Fruit fly (Drosophila melanogaster) whole organism, prepupa: Measurements from ENCODE around the gene 7B2.

Source experiments
- Blimp-1 ChIP-seq: fragments of 200-800 bp; sonication (Bioruptor generic); optimal IDR thresholded peaks from 3 replicates; lab custom pipeline; 2017; ENCODE audit warnings: missing biosample characterization, missing genetic modification characterization, mild to moderate bottlenecking, moderate library complexity, missing genetic modification reagents
- CG10631 ChIP-seq: fragments of 200-800 bp; sonication (Bioruptor generic); optimal IDR thresholded peaks from 2 replicates; lab custom pipeline; 2016; ENCODE audit warnings: missing biosample characterization, missing genetic modification characterization
- CG11294 ChIP-seq: fragments of 200-800 bp; sonication (Bioruptor generic); IDR thresholded peaks from 2 replicates; pipeline ENCODE4 v1.3.6; 2022; ENCODE audit warnings: missing biosample characterization, missing genetic modification characterization
- CG11762 ChIP-seq: fragments of 200-800 bp; sonication (Bioruptor generic); optimal IDR thresholded peaks from 3 replicates; lab custom pipeline; 2016; ENCODE audit warnings: missing biosample characterization, missing genetic modification characterization; ENCODE audit not compliant: insufficient read depth
- CG11902 ChIP-seq: fragments of 200-800 bp; sonication (Bioruptor generic); optimal IDR thresholded peaks from 3 replicates; lab custom pipeline; 2016; ENCODE audit warnings: missing biosample characterization, missing genetic modification characterization
- CG15336 ChIP-seq: fragments of 200-800 bp; sonication (Bioruptor generic); IDR thresholded peaks from 2 replicates; pipeline ENCODE4 v1.3.6; 2022; ENCODE audit warnings: missing biosample characterization, missing genetic modification characterization
- CG1621 ChIP-seq: fragments of 200-800 bp; sonication (Bioruptor generic); optimal IDR thresholded peaks from 3 replicates; lab custom pipeline; 2018; ENCODE audit warnings: missing biosample characterization, mild to moderate bottlenecking, missing genetic modification characterization
- CG16779 ChIP-seq: fragments of 200-800 bp; sonication (Bioruptor generic); optimal IDR thresholded peaks from 3 replicates; lab custom pipeline; 2017; ENCODE audit warnings: missing biosample characterization, mild to moderate bottlenecking, missing genetic modification characterization
- CG3032 ChIP-seq: fragments of 200-800 bp; optimal IDR thresholded peaks from 2 replicates; lab custom pipeline; 2019; ENCODE audit warnings: missing biosample characterization, mild to moderate bottlenecking, missing genetic modification characterization, moderate library complexity
- CG31627 ChIP-seq: fragments of 200-800 bp; sonication (Bioruptor generic); optimal IDR thresholded peaks from 3 replicates; lab custom pipeline; 2016; ENCODE audit warnings: missing biosample characterization, missing genetic modification characterization
- CG32006 ChIP-seq: fragments of 200-800 bp; sonication (Bioruptor generic); optimal IDR thresholded peaks from 3 replicates; lab custom pipeline; 2017; ENCODE audit warnings: missing biosample characterization, mild to moderate bottlenecking, missing genetic modification characterization
- CG3919 ChIP-seq: fragments of 200-800 bp; sonication (Bioruptor generic); optimal IDR thresholded peaks from 3 replicates; lab custom pipeline; 2016; ENCODE audit warnings: missing biosample characterization, missing genetic modification characterization
- CG4318 ChIP-seq: fragments of 200-800 bp; sonication (Bioruptor generic); optimal IDR thresholded peaks from 3 replicates; lab custom pipeline; 2017; ENCODE audit warnings: missing biosample characterization, mild to moderate bottlenecking, missing genetic modification characterization
- CG6163 ChIP-seq: fragments of 200-800 bp; sonication (Bioruptor generic); IDR thresholded peaks from 3 replicates; pipeline ENCODE4 v1.3.6; 2022; ENCODE audit warnings: missing biosample characterization, missing genetic modification characterization
- CG6276 ChIP-seq: fragments of 200-800 bp; sonication (Bioruptor generic); optimal IDR thresholded peaks from 2 replicates; lab custom pipeline; 2017; ENCODE audit warnings: missing biosample characterization, mild to moderate bottlenecking, missing genetic modification characterization
- CG6808 ChIP-seq: fragments of 200-800 bp; sonication (Bioruptor generic); optimal IDR thresholded peaks from 3 replicates; lab custom pipeline; 2017; ENCODE audit warnings: missing biosample characterization, missing genetic modification characterization, mild to moderate bottlenecking, moderate library complexity, missing genetic modification reagents
- CG6854 ChIP-seq: fragments of 200-800 bp; sonication (Bioruptor generic); optimal IDR thresholded peaks from 2 replicates; lab custom pipeline; 2017; ENCODE audit warnings: missing biosample characterization, mild to moderate bottlenecking, missing genetic modification characterization
- CG7368 ChIP-seq: fragments of 200-800 bp; sonication (Bioruptor generic); optimal IDR thresholded peaks from 3 replicates; lab custom pipeline; 2016; ENCODE audit warnings: missing biosample characterization, missing genetic modification characterization
- CG8319 ChIP-seq: fragments of 200-800 bp; sonication (Bioruptor generic); optimal IDR thresholded peaks from 3 replicates; lab custom pipeline; 2016; ENCODE audit warnings: missing biosample characterization, missing genetic modification characterization
- CG8632 ChIP-seq: fragments of 200-800 bp; sonication (Bioruptor generic); optimal IDR thresholded peaks from 3 replicates; lab custom pipeline; 2016; ENCODE audit warnings: missing biosample characterization, missing genetic modification characterization
- Eip75B ChIP-seq: fragments of 200-800 bp; sonication (Bioruptor generic); optimal IDR thresholded peaks from 3 replicates; lab custom pipeline; 2016; ENCODE audit warnings: missing biosample characterization, missing genetic modification characterization
- Eip78C ChIP-seq: fragments of 200-800 bp; sonication (Bioruptor generic); peaks from one replicate; lab custom pipeline; 2016; ENCODE audit warnings: missing biosample characterization, missing genetic modification characterization
- Eip93F ChIP-seq: fragments of 200-800 bp; sonication (Bioruptor generic); optimal IDR thresholded peaks from 2 replicates; lab custom pipeline; 2016; ENCODE audit warnings: missing biosample characterization, mild to moderate bottlenecking, missing genetic modification characterization
- Ets21C ChIP-seq: fragments of 200-800 bp; sonication (Bioruptor generic); optimal IDR thresholded peaks from 3 replicates; lab custom pipeline; 2016; ENCODE audit warnings: missing biosample characterization, missing genetic modification characterization
- Gug ChIP-seq: fragments of 200-800 bp; sonication (Bioruptor generic); IDR thresholded peaks from 2 replicates; pipeline ENCODE4 v1.3.6; 2022; ENCODE audit warnings: missing biosample characterization, missing genetic modification characterization
- Hr38 ChIP-seq: sonication (Bioruptor generic); optimal IDR thresholded peaks from 2 replicates; lab custom pipeline; 2016; ENCODE audit warnings: missing biosample characterization, missing genetic modification characterization
- Hr39 ChIP-seq: fragments of 200-800 bp; sonication (Bioruptor generic); optimal IDR thresholded peaks from 2 replicates; lab custom pipeline; 2016; ENCODE audit warnings: missing biosample characterization, missing genetic modification characterization
- Hr4 ChIP-seq: fragments of 200-800 bp; sonication (Bioruptor generic); optimal IDR thresholded peaks from 3 replicates; lab custom pipeline; 2016; ENCODE audit warnings: missing biosample characterization, missing genetic modification characterization
- Lpt ChIP-seq: fragments of 200-800 bp; sonication (Bioruptor generic); optimal IDR thresholded peaks from 3 replicates; lab custom pipeline; 2016; ENCODE audit warnings: missing biosample characterization, missing genetic modification characterization
- Met ChIP-seq: fragments of 200-800 bp; sonication (Bioruptor generic); optimal IDR thresholded peaks from 3 replicates; lab custom pipeline; 2016; ENCODE audit warnings: missing biosample characterization, missing genetic modification characterization
- Smox ChIP-seq: fragments of 200-800 bp; sonication (Bioruptor generic); optimal IDR thresholded peaks from 3 replicates; lab custom pipeline; 2016; ENCODE audit warnings: missing biosample characterization, missing genetic modification characterization
- Sox102F ChIP-seq: fragments of 200-800 bp; sonication (Bioruptor generic); optimal IDR thresholded peaks from 2 replicates; lab custom pipeline; 2016; ENCODE audit warnings: missing biosample characterization, mild to moderate bottlenecking, missing genetic modification characterization
- Sox14 ChIP-seq: fragments of 200-800 bp; sonication (Bioruptor generic); optimal IDR thresholded peaks from 3 replicates; lab custom pipeline; 2016; ENCODE audit warnings: missing biosample characterization, missing genetic modification characterization
- achi ChIP-seq: fragments of 200-800 bp; sonication (Bioruptor generic); optimal IDR thresholded peaks from 3 replicates; lab custom pipeline; 2016; ENCODE audit warnings: missing biosample characterization, missing genetic modification characterization
- acj6 ChIP-seq: fragments of 200-800 bp; sonication (Bioruptor generic); optimal IDR thresholded peaks from 3 replicates; lab custom pipeline; 2016; ENCODE audit warnings: missing biosample characterization, missing genetic modification characterization
- cyc ChIP-seq: fragments of 200-800 bp; sonication (Bioruptor generic); optimal IDR thresholded peaks from 3 replicates; lab custom pipeline; 2016; ENCODE audit warnings: missing biosample characterization, missing genetic modification characterization
- dac ChIP-seq: fragments of 200-800 bp; sonication (Bioruptor generic); optimal IDR thresholded peaks from 2 replicates; lab custom pipeline; 2017; ENCODE audit warnings: missing biosample characterization, mild to moderate bottlenecking, missing genetic modification characterization
- dsx ChIP-seq: fragments of 200-800 bp; optimal IDR thresholded peaks from 3 replicates; lab custom pipeline; 2019; ENCODE audit warnings: missing biosample characterization, mild to moderate bottlenecking, missing genetic modification characterization, moderate library complexity; ENCODE audit not compliant: poor library complexity, severe bottlenecking
- eg ChIP-seq: fragments of 200-800 bp; sonication (Bioruptor generic); IDR thresholded peaks from 3 replicates; pipeline ENCODE4 v1.3.6; 2022; ENCODE audit warnings: missing biosample characterization, missing genetic modification characterization
- esn ChIP-seq: fragments of 200-800 bp; sonication (Bioruptor generic); optimal IDR thresholded peaks from 2 replicates; lab custom pipeline; 2016; ENCODE audit warnings: missing biosample characterization, mild to moderate bottlenecking, missing genetic modification characterization, moderate library complexity
- fkh ChIP-seq: fragments of 200-800 bp; sonication (Bioruptor generic); optimal IDR thresholded peaks from 3 replicates; lab custom pipeline; 2017; ENCODE audit warnings: missing biosample characterization, mild to moderate bottlenecking, missing genetic modification characterization, moderate library complexity
- lz ChIP-seq: fragments of 200-800 bp; sonication (Bioruptor generic); optimal IDR thresholded peaks from 3 replicates; lab custom pipeline; 2016; ENCODE audit warnings: missing biosample characterization, missing genetic modification characterization
- pdm3 ChIP-seq: fragments of 200-800 bp; sonication (Bioruptor generic); optimal IDR thresholded peaks from 3 replicates; lab custom pipeline; 2016; ENCODE audit warnings: missing biosample characterization, missing genetic modification characterization
- salr ChIP-seq, 2 experiments: fragments of 200-800 bp; sonication (Bioruptor generic); optimal IDR thresholded peaks; 3 replicates each; lab custom pipeline; 2016 to 2018; ENCODE audit warnings: missing biosample characterization in 2 of 2, missing genetic modification characterization in 2 of 2, mild to moderate bottlenecking in 1 of 2
- ss ChIP-seq, 2 experiments: fragments of 200-800 bp; sonication (Bioruptor generic); optimal IDR thresholded peaks; 2 replicates in 1 of 2; 3 replicates in 1 of 2; lab custom pipeline; 2017 to 2018; ENCODE audit warnings: mild to moderate bottlenecking in 2 of 2, missing biosample characterization in 2 of 2, missing genetic modification characterization in 2 of 2, moderate library complexity in 1 of 2
- svp ChIP-seq: fragments of 200-800 bp; sonication (Bioruptor generic); peaks from one replicate; lab custom pipeline; 2016; ENCODE audit warnings: missing biosample characterization, missing genetic modification characterization
- topi ChIP-seq: fragments of 200-800 bp; sonication (Bioruptor generic); optimal IDR thresholded peaks from 3 replicates; lab custom pipeline; 2016; ENCODE audit warnings: missing biosample characterization, missing genetic modification characterization
- vri ChIP-seq: fragments of 200-800 bp; sonication (Bioruptor generic); optimal IDR thresholded peaks from 3 replicates; lab custom pipeline; 2016; ENCODE audit warnings: missing biosample characterization, mild to moderate bottlenecking, missing genetic modification characterization

Gene 7B2

DNA sequence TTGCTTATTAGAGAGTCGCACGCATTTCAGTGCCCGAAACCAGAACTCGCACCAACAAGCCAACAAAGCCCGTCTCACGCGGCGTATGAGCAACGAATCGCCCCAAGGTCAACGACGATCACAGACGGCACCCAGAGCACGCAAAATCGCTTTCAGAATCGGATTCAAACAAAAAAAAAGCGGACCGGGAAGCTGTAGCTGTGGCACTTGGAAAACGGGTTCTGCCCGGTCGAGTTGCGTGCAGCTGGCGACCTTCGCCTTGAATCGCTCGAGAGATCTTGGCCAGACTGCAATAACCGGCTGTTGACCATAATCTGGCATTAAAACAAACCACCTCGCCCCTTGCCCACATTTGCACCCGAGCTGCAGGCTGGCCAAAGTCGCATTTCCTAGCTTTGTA, 13.2 kb upstream of the 7B2 start (continued):
- no peak for TF ChIP-seq CG3919 (GFP tag; lab: Kevin White, UChicago)
- no peak for TF ChIP-seq CG32006
- TF ChIP-seq Lpt (GFP tag; lab: Kevin White, UChicago), result peak; percentile 47

DNA sequence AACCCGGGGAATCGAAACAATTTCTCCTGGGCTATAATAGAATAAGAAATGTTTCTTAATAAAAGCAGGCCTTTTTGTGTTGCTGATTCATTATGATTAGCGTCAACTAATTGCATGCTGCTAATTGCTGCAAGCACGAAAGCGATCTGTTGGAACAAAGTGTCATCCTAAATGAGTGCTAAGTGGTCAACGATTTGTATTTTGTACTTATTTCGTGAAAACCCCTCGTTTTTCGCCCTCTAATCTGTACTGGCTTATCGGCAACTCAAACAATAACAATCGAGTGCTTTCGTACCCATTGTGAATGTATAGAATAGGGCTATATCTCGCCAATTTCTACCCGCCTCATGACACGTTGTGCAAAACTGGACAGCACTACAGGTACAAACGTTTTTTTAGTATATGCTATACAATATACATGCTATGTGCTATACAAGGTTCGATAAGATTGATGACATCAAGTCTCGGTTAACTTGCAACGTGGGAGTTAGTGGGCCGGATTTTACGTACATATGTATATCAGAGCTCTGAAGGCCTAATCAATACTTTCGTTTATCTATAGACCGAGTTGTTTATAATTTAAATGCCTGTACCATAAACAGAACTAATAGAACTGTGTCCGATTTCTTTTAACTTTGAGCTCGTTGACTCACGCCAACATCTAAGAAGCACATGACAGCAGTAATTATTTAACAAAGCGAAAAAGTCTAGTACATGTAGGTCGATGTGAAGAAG, 11.9 kb upstream of the 7B2 start:
- TF ChIP-seq lz (GFP tag; lab: Kevin White, UChicago), result no peak
- no peak for TF ChIP-seq CG6163 (GFP tag; lab: Robert Waterston, UW)
- TF ChIP-seq cyc (GFP tag; lab: Kevin White, UChicago), result no peak
- no peak for TF ChIP-seq CG1621 (tag; lab: Kevin White, UChicago)
- TF ChIP-seq Ets21C (GFP tag; lab: Kevin White, UChicago), result no peak
- TF ChIP-seq Sox14, result no peak
- TF ChIP-seq eg (GFP tag; lab: Robert Waterston, UW), result no peak
- no peak for TF ChIP-seq CG8319
- no peak for TF ChIP-seq Gug (GFP tag; lab: Robert Waterston, UW)
- no peak for TF ChIP-seq CG3032 (tag; lab: Kevin White, UChicago)
- TF ChIP-seq CG31627 (GFP tag; lab: Kevin White, UChicago), result no peak
- TF ChIP-seq svp (GFP tag; lab: Kevin White, UChicago), result peak; percentile 58
- no peak for TF ChIP-seq CG11294 (GFP tag; lab: Robert Waterston, UW)
- TF ChIP-seq Sox102F (GFP tag; lab: Kevin White, UChicago), result no peak
- TF ChIP-seq Eip93F (GFP tag; lab: Kevin White, UChicago), result peak; percentile 21
- peak; percentile 55 for TF ChIP-seq Eip78C (GFP tag; lab: Kevin White, UChicago)
- no peak for TF ChIP-seq CG6854 (GFP tag; lab: Kevin White, UChicago)
- TF ChIP-seq achi, result no peak
- TF ChIP-seq CG7368 (GFP tag; lab: Kevin White, UChicago), result no peak
- TF ChIP-seq Eip75B (GFP tag; lab: Kevin White, UChicago), result no peak
- TF ChIP-seq CG11902 (GFP tag; lab: Kevin White, UChicago), result no peak
- TF ChIP-seq CG3919 (GFP tag; lab: Kevin White, UChicago), result no peak
- no peak for TF ChIP-seq dac (GFP tag; lab: Kevin White, UChicago)
- no peak for TF ChIP-seq Blimp-1
- TF ChIP-seq esn (GFP tag; lab: Kevin White, UChicago), result peak; percentile 3
- TF ChIP-seq CG16779 (tag; lab: Kevin White, UChicago), result no peak
- TF ChIP-seq vri (GFP tag; lab: Kevin White, UChicago), result peak; percentile 55
- no peak for TF ChIP-seq salr (GFP tag; optimal IDR thresholded peaks at IDR 0.05; lab: Kevin White, UChicago)
- no peak for TF ChIP-seq CG6808 (GFP tag; lab: Kevin White, UChicago)
- no peak for TF ChIP-seq topi (GFP tag; lab: Kevin White, UChicago)
- TF ChIP-seq CG8632, result no peak
- TF ChIP-seq CG11762 (GFP tag; lab: Kevin White, UChicago), result no peak
- no peak for TF ChIP-seq pdm3
- TF ChIP-seq Hr39 (GFP tag; lab: Kevin White, UChicago), result no peak
- TF ChIP-seq CG6276, result no peak
- TF ChIP-seq Met (GFP tag; lab: Kevin White, UChicago), result no peak
- TF ChIP-seq fkh (GFP tag; lab: Kevin White, UChicago), result peak; percentile 33
- no peak for TF ChIP-seq CG15336 (GFP tag; lab: Robert Waterston, UW)
- TF ChIP-seq Hr4, result no peak
- no peak for TF ChIP-seq CG10631 (GFP tag; lab: Kevin White, UChicago)
- TF ChIP-seq CG4318 (GFP tag; lab: Kevin White, UChicago), result no peak
- no peak for TF ChIP-seq ss (GFP tag; optimal IDR thresholded peaks at IDR 0.05; lab: Kevin White, UChicago)
- no peak for TF ChIP-seq dsx (GFP tag; lab: Kevin White, UChicago)
- no peak for TF ChIP-seq Hr38
- no peak for TF ChIP-seq Smox
- no peak for TF ChIP-seq acj6 (GFP tag; lab: Kevin White, UChicago)
- TF ChIP-seq CG32006, result no peak
